Worm (Caenorhabditis elegans) whole organism, L1 larva: Measurements from ENCODE around the gene pch-2.

ENCODE experiments used
- C04F5.9 ChIP-seq: sonication (generic microtip); optimal IDR thresholded peaks from 2 replicates; lab custom pipeline; 2016; ENCODE audit warnings: missing genetic modification characterization, missing compliant biosample characterization
- C16A3.4 ChIP-seq: fragments of 150-350 bp; optimal IDR thresholded peaks from 2 replicates; lab custom pipeline; 2014; ENCODE audit warnings: missing biosample characterization, missing genetic modification characterization
- C34B4.2 ChIP-seq: sonication (generic microtip); optimal IDR thresholded peaks from 2 replicates; lab custom pipeline; 2017; ENCODE audit warnings: mild to moderate bottlenecking, missing genetic modification characterization, missing compliant biosample characterization
- F16B12.6 ChIP-seq: fragments of 150-350 bp; optimal IDR thresholded peaks from 2 replicates; lab custom pipeline; 2014; ENCODE audit warnings: missing biosample characterization, missing genetic modification characterization
- Y116A8C.19 ChIP-seq: sonication (generic microtip); optimal IDR thresholded peaks from 2 replicates; lab custom pipeline; 2016; ENCODE audit warnings: missing compliant biosample characterization, missing genetic modification characterization, borderline replicate concordance
- aha-1 ChIP-seq: fragments of 150-350 bp; optimal IDR thresholded peaks from 2 replicates; lab custom pipeline; 2014; ENCODE audit warnings: missing biosample characterization, missing genetic modification characterization
- alr-1 ChIP-seq: fragments of 200-800 bp; sonication (Bioruptor generic); optimal IDR thresholded peaks from 2 replicates; lab custom pipeline; 2018; ENCODE audit warnings: borderline replicate concordance, mild to moderate bottlenecking, missing genetic modification characterization, missing compliant biosample characterization
- aly-2 ChIP-seq: fragments of 150-350 bp; optimal IDR thresholded peaks from 2 replicates; lab custom pipeline; 2014; ENCODE audit warnings: missing biosample characterization, missing genetic modification characterization
- blmp-1 ChIP-seq: fragments of 150-350 bp; optimal IDR thresholded peaks from 2 replicates; lab custom pipeline; 2014; ENCODE audit warnings: missing biosample characterization, missing genetic modification characterization
- ceh-88 ChIP-seq: fragments of 200-800 bp; sonication (Bioruptor generic); IDR thresholded peaks from 2 replicates; pipeline ENCODE4 v1.3.6; 2022; ENCODE audit warnings: missing genetic modification characterization, missing compliant biosample characterization
- ces-1 ChIP-seq: fragments of 150-350 bp; optimal IDR thresholded peaks from 2 replicates; lab custom pipeline; 2014; ENCODE audit warnings: missing biosample characterization, missing genetic modification reagents, missing genetic modification characterization
- dpl-1 ChIP-seq, 3 experiments: fragments of 150-350 bp in 2 of 3; sonication (generic microtip) in 1 of 3; optimal IDR thresholded peaks; 2 replicates each; lab custom pipeline; 2014 to 2017; ENCODE audit warnings: missing biosample characterization in 3 of 3, missing genetic modification characterization in 3 of 3, missing genetic modification reagents in 3 of 3
- dsc-1 ChIP-seq: sonication (generic microtip); optimal IDR thresholded peaks from 2 replicates; lab custom pipeline; 2016; ENCODE audit warnings: mild to moderate bottlenecking, missing genetic modification characterization, missing compliant biosample characterization
- efl-1 ChIP-seq, 4 experiments: fragments of 150-350 bp; optimal IDR thresholded peaks in 3 of 4; peaks in 1 of 4; 1 replicate in 1 of 4; 2 replicates in 3 of 4; lab custom pipeline; 2014; ENCODE audit warnings: missing biosample characterization in 2 of 4, missing genetic modification characterization in 2 of 4, missing genetic modification reagents in 2 of 4
- egl-27 ChIP-seq, 2 experiments: fragments of 150-350 bp in 1 of 2; sonication (generic microtip); optimal IDR thresholded peaks; 3 replicates each; lab custom pipeline; 2017 to 2018; ENCODE audit warnings: missing biosample characterization in 2 of 2, missing genetic modification characterization in 2 of 2, missing genetic modification reagents in 2 of 2
- elt-2 ChIP-seq: sonication (generic microtip); optimal IDR thresholded peaks from 2 replicates; lab custom pipeline; 2016; ENCODE audit warnings: missing genetic modification characterization, mild to moderate bottlenecking, inconsistent platforms, missing compliant biosample characterization, missing genetic modification reagents
- fkh-8 ChIP-seq: sonication (generic microtip); optimal IDR thresholded peaks from 2 replicates; lab custom pipeline; 2016; ENCODE audit warnings: mild to moderate bottlenecking, missing genetic modification characterization, missing compliant biosample characterization
- grh-1 ChIP-seq: fragments of 200-800 bp; sonication (Bioruptor generic); IDR thresholded peaks from 2 replicates; pipeline ENCODE4 v1.3.6; 2022; ENCODE audit warnings: missing genetic modification reagents, missing genetic modification characterization, missing compliant biosample characterization
- hlh-4 ChIP-seq: sonication (generic microtip); optimal IDR thresholded peaks from 2 replicates; lab custom pipeline; 2016; ENCODE audit warnings: mild to moderate bottlenecking, missing genetic modification characterization, missing compliant biosample characterization
- isw-1 ChIP-seq: fragments of 200-800 bp; sonication (Bioruptor generic); IDR thresholded peaks from 2 replicates; pipeline ENCODE4 v1.3.6; 2022; ENCODE audit warnings: missing genetic modification characterization, missing compliant biosample characterization
- lin-15B ChIP-seq: fragments of 150-350 bp; sonication (generic microtip); optimal IDR thresholded peaks from 3 replicates; lab custom pipeline; 2014; ENCODE audit warnings: missing biosample characterization, missing genetic modification characterization
- lin-35 ChIP-seq, 2 experiments: fragments of 150-350 bp; optimal IDR thresholded peaks; 2 replicates each; lab custom pipeline; 2014; ENCODE audit warnings: missing biosample characterization in 2 of 2, missing genetic modification characterization in 2 of 2, missing genetic modification reagents in 2 of 2
- lin-39 ChIP-seq: fragments of 150-350 bp; optimal IDR thresholded peaks from 2 replicates; lab custom pipeline; 2014; ENCODE audit warnings: missing biosample characterization, missing genetic modification reagents, missing genetic modification characterization
- lir-3 ChIP-seq: sonication (generic microtip); optimal IDR thresholded peaks from 2 replicates; lab custom pipeline; 2016; ENCODE audit warnings: mild to moderate bottlenecking, missing genetic modification characterization, moderate library complexity, missing compliant biosample characterization; ENCODE audit not compliant: poor library complexity
- lsy-2 ChIP-seq, 2 experiments: fragments of 150-350 bp; optimal IDR thresholded peaks; 2 replicates each; lab custom pipeline; 2014; ENCODE audit warnings: missing biosample characterization in 2 of 2, missing genetic modification characterization in 2 of 2
- mab-9 ChIP-seq: fragments of 200-800 bp; sonication (Bioruptor generic); IDR thresholded peaks from 2 replicates; pipeline ENCODE4 v1.3.6; 2022; ENCODE audit warnings: missing genetic modification reagents, missing genetic modification characterization, missing compliant biosample characterization
- mef-2 ChIP-seq: fragments of 150-350 bp; optimal IDR thresholded peaks from 2 replicates; lab custom pipeline; 2014; ENCODE audit warnings: missing biosample characterization, missing genetic modification characterization
- mep-1 ChIP-seq: fragments of 150-350 bp; optimal IDR thresholded peaks from 2 replicates; lab custom pipeline; 2014; ENCODE audit warnings: missing biosample characterization, missing genetic modification characterization
- nhr-19 ChIP-seq: fragments of 200-800 bp; sonication (Bioruptor generic); conservative IDR thresholded peaks from 2 replicates; pipeline ENCODE4 v1.3.6; 2022; ENCODE audit warnings: missing genetic modification characterization, missing compliant biosample characterization
- nhr-20 ChIP-seq: sonication (generic microtip); optimal IDR thresholded peaks from 2 replicates; lab custom pipeline; 2016; ENCODE audit warnings: mild to moderate bottlenecking, missing genetic modification characterization, missing compliant biosample characterization
- nhr-237 ChIP-seq: fragments of 150-350 bp; optimal IDR thresholded peaks from 2 replicates; lab custom pipeline; 2014; ENCODE audit warnings: missing biosample characterization, missing genetic modification characterization
- nhr-28 ChIP-seq: fragments of 150-350 bp; optimal IDR thresholded peaks from 2 replicates; lab custom pipeline; 2014; ENCODE audit warnings: missing biosample characterization, missing genetic modification characterization
- nhr-85 ChIP-seq: sonication (generic microtip); peaks from one replicate; lab custom pipeline; 2016; ENCODE audit warnings: missing genetic modification characterization, inconsistent platforms, missing compliant biosample characterization
- pag-3 ChIP-seq: sonication (generic microtip); optimal IDR thresholded peaks from 2 replicates; lab custom pipeline; 2017; ENCODE audit warnings: missing genetic modification characterization, mild to moderate bottlenecking, missing compliant biosample characterization, antibody characterized with exemption, borderline replicate concordance; ENCODE audit not compliant: insufficient read depth
- pqm-1 ChIP-seq: sonication (generic microtip); optimal IDR thresholded peaks from 3 replicates; lab custom pipeline; 2017; ENCODE audit warnings: missing biosample characterization, missing genetic modification characterization
- rnt-1 ChIP-seq: sonication (generic microtip); optimal IDR thresholded peaks from 2 replicates; lab custom pipeline; 2016; ENCODE audit warnings: mild to moderate bottlenecking, missing genetic modification characterization, moderate library complexity, missing compliant biosample characterization
- skn-1 ChIP-seq: fragments of 150-350 bp; optimal IDR thresholded peaks from 2 replicates; lab custom pipeline; 2014; ENCODE audit warnings: missing biosample characterization, missing genetic modification characterization
- snpc-4 ChIP-seq: fragments of 150-350 bp; optimal IDR thresholded peaks from 2 replicates; lab custom pipeline; 2014; ENCODE audit warnings: missing biosample characterization, missing genetic modification characterization
- snu-23 ChIP-seq: sonication (generic microtip); optimal IDR thresholded peaks from 2 replicates; lab custom pipeline; 2016; ENCODE audit warnings: missing genetic modification characterization, missing compliant biosample characterization
- sox-4 ChIP-seq: sonication (generic microtip); optimal IDR thresholded peaks from 2 replicates; lab custom pipeline; 2016; ENCODE audit warnings: missing genetic modification characterization, missing compliant biosample characterization
- sptf-1 ChIP-seq: fragments of 150-350 bp; optimal IDR thresholded peaks from 2 replicates; lab custom pipeline; 2014; ENCODE audit warnings: missing biosample characterization, missing genetic modification characterization
- sup-37 ChIP-seq: fragments of 200-800 bp; sonication (Bioruptor generic); optimal IDR thresholded peaks from 2 replicates; lab custom pipeline; 2018; ENCODE audit warnings: mild to moderate bottlenecking, missing genetic modification characterization, missing compliant biosample characterization
- swsn-7 ChIP-seq: sonication (generic microtip); optimal IDR thresholded peaks from 2 replicates; lab custom pipeline; 2016; ENCODE audit warnings: missing genetic modification characterization, missing compliant biosample characterization
- tbx-2 ChIP-seq: sonication (generic microtip); optimal IDR thresholded peaks from 2 replicates; lab custom pipeline; 2016; ENCODE audit warnings: missing genetic modification characterization, missing compliant biosample characterization
- unc-30 ChIP-seq: sonication (generic microtip); optimal IDR thresholded peaks from 2 replicates; lab custom pipeline; 2017; ENCODE audit warnings: missing biosample characterization, missing genetic modification characterization
- unc-62 ChIP-seq: fragments of 150-350 bp; optimal IDR thresholded peaks from 2 replicates; lab custom pipeline; 2014; ENCODE audit warnings: missing biosample characterization, missing genetic modification reagents, missing genetic modification characterization
- unc-86 ChIP-seq: sonication (generic microtip); optimal IDR thresholded peaks from 2 replicates; lab custom pipeline; 2016; ENCODE audit warnings: missing genetic modification characterization, missing compliant biosample characterization
- unc-98 ChIP-seq: fragments of 200-800 bp; sonication (Bioruptor generic); IDR thresholded peaks from 2 replicates; pipeline ENCODE4 v1.3.6; 2022; ENCODE audit warnings: missing genetic modification characterization, missing compliant biosample characterization
- vab-15 ChIP-seq: sonication (generic microtip); optimal IDR thresholded peaks from 2 replicates; lab custom pipeline; 2017; ENCODE audit warnings: missing genotype, mild to moderate bottlenecking, missing genetic modification characterization, missing compliant biosample characterization
- xbp-1 ChIP-seq: sonication (generic microtip); optimal IDR thresholded peaks from 2 replicates; lab custom pipeline; 2016; ENCODE audit warnings: missing genetic modification characterization, missing compliant biosample characterization
- zip-4 ChIP-seq: fragments of 200-800 bp; sonication (Bioruptor generic); optimal IDR thresholded peaks from 2 replicates; lab custom pipeline; 2018; ENCODE audit warnings: mild to moderate bottlenecking, missing genetic modification characterization, moderate library complexity, missing compliant biosample characterization
- ztf-4 ChIP-seq: fragments of 150-350 bp; optimal IDR thresholded peaks from 2 replicates; lab custom pipeline; 2014; ENCODE audit warnings: missing biosample characterization, missing genetic modification characterization

pch-2 gene

ce11 chrII:8160916-8161315 is 2.8 kb downstream of the pch-2 start:
- TF ChIP-seq nhr-237 (tag; lab: Kevin White, UChicago) (no peak), C16A3.4 (tag; lab: Kevin White, UChicago) (no peak), elt-2 (tag; lab: Kevin White, UChicago) (no peak), F16B12.6 (tag; lab: Kevin White, UChicago) (no peak), grh-1 (GFP tag; lab: Robert Waterston, UW) (no peak), unc-86 (tag; lab: Kevin White, UChicago) (no peak), rnt-1 (tag; lab: Kevin White, UChicago) (no peak), pqm-1 (no peak), snpc-4 (tag; lab: Kevin White, UChicago) (no peak), egl-27 (tag; optimal IDR thresholded peaks at IDR 0.05; lab: Kevin White, UChicago) (no peak), efl-1 (optimal IDR thresholded peaks at IDR 0.05; lab: Kevin White, UChicago) (no peak), efl-1 (GFP tag; optimal IDR thresholded peaks at IDR 0.05 in 1 of 2; lab: Kevin White, UChicago) (no peak), skn-1 (tag; lab: Kevin White, UChicago) (no peak), C34B4.2 (tag; lab: Kevin White, UChicago) (no peak), tbx-2 (no peak), mab-9 (GFP tag; lab: Robert Waterston, UW) (no peak), zip-4 (no peak), Y116A8C.19 (no peak), pag-3 (tag; lab: Kevin White, UChicago) (no peak), nhr-85 (tag; lab: Kevin White, UChicago) (no peak), snu-23 (GFP tag; lab: Kevin White, UChicago) (no peak)
- TF ChIP-seq, all 84 proteins: peak for 0

ce11 chrII:8162120-8162648 is 4.0 kb downstream of the pch-2 start, which contains the start of the genes emb-27 and rrf-3:
Gene emb-27, minus strand, starts transcription at chrII:8162170.
Gene rrf-3, plus strand, starts transcription at chrII:8162465.
- TF ChIP-seq nhr-28 (tag; lab: Kevin White, UChicago) (no peak), C04F5.9 (tag; lab: Kevin White, UChicago) (peak; percentile 13), nhr-19 (GFP tag; lab: Robert Waterston, UW) (no peak), lsy-2 (tag; optimal IDR thresholded peaks at IDR 0.05; lab: Kevin White, UChicago) (peak; percentile 47 to 88), dpl-1 (GFP tag; optimal IDR thresholded peaks at IDR 0.05; lab: Kevin White, UChicago) (peak; percentile 65 to 84 (median 73)), sup-37 (GFP tag; lab: Kevin White, UChicago) (no peak), lir-3 (tag; lab: Kevin White, UChicago) (no peak), sptf-1 (tag; lab: Kevin White, UChicago) (no peak), dsc-1 (no peak), swsn-7 (tag; lab: Kevin White, UChicago) (peak; percentile 14), elt-2 (tag; lab: Kevin White, UChicago) (no peak), fkh-8 (no peak), aha-1 (tag; lab: Kevin White, UChicago) (no peak), ces-1 (GFP tag; lab: Kevin White, UChicago) (no peak), nhr-237 (tag; lab: Kevin White, UChicago) (no peak), lin-15B (tag; lab: Kevin White, UChicago) (peak; percentile 84), aly-2 (no peak), unc-62 (GFP tag; lab: Kevin White, UChicago) (no peak), xbp-1 (tag; lab: Kevin White, UChicago) (peak; percentile 25), isw-1 (no peak), unc-30 (tag; lab: Kevin White, UChicago) (no peak), lin-35 (GFP tag; optimal IDR thresholded peaks at IDR 0.05; lab: Kevin White, UChicago) (peak; percentile 75 to 83), ceh-88 (GFP tag; lab: Robert Waterston, UW) (no peak), tbx-2 (no peak), hlh-4 (no peak), unc-98 (GFP tag; lab: Robert Waterston, UW) (no peak), ztf-4 (tag; lab: Kevin White, UChicago) (no peak), mef-2 (tag; lab: Kevin White, UChicago) (no peak), blmp-1 (tag; lab: Kevin White, UChicago) (no peak), sox-4 (no peak), grh-1 (GFP tag; lab: Robert Waterston, UW) (no peak), egl-27 (tag; optimal IDR thresholded peaks at IDR 0.05; lab: Kevin White, UChicago) (no peak), alr-1 (tag; lab: Kevin White, UChicago) (no peak), lin-39 (tag; lab: Kevin White, UChicago) (no peak), vab-15 (tag; lab: Kevin White, UChicago) (no peak), nhr-20 (tag; lab: Kevin White, UChicago) (peak; percentile 15), mep-1 (tag; lab: Kevin White, UChicago) (peak; percentile 84)
